Fruit fly (Drosophila melanogaster) Kc167 (cell line): ENCODE data around the gene caps.

Source experiments
- Sin3A ChIP-seq: fragments of >200 bp; optimal IDR thresholded peaks from 2 replicates; lab custom pipeline; 2018; ENCODE audit warnings: missing external identifiers
- h ChIP-seq: fragments of >200 bp; optimal IDR thresholded peaks from 3 replicates; lab custom pipeline; 2018; ENCODE audit warnings: missing external identifiers

- TF ChIP-seq h (lab: Kevin White, UChicago) (no peak), Sin3A (lab: Kevin White, UChicago) (no peak)
These were observed 8.2 kb downstream of the caps start for dm6 chr3L:13236646-13237045.
